Worm (Caenorhabditis elegans) whole organism, midembryonic: ENCODE measurements around the gene arrd-15.
A peak's percentile ranks its signal among the peaks of the same experiment; 100 is the strongest.

Experiments used
- flt-1 ChIP-seq: fragments of 200-800 bp; sonication (Bioruptor generic); IDR thresholded peaks from 2 replicates; pipeline ENCODE4 v1.3.6; 2022; ENCODE audit warnings: missing genetic modification characterization, missing compliant biosample characterization
- klf-2 ChIP-seq: fragments of 200-800 bp; sonication (Bioruptor generic); conservative IDR thresholded peaks from 2 replicates; pipeline ENCODE4 v1.3.6; 2022; ENCODE audit warnings: missing genetic modification reagents, missing genetic modification characterization, missing compliant biosample characterization

- no peak for TF ChIP-seq klf-2 (GFP tag; lab: Robert Waterston, UW)
- 0 out of 2 replicates have a peak, but pooled peaks have one; percentile 47 for TF ChIP-seq flt-1 (GFP tag; lab: Robert Waterston, UW)
These were observed 41.6 kb downstream of the arrd-15 start, which contains the start of the genes eif-3.D and R08D7.4 for ce11 chrIII:8971255-8972020.
